Worm (Caenorhabditis elegans) whole organism, early embryonic: ENCODE measurements around the gene acl-5.
A peak's percentile ranks its signal among the peaks of the same experiment; 100 is the strongest.

Experiments used
- aly-1 ChIP-seq: sonication (generic microtip); optimal IDR thresholded peaks from 2 replicates; lab custom pipeline; 2016; ENCODE audit warnings: missing genetic modification characterization, missing compliant biosample characterization
- ama-1 ChIP-seq: fragments of 150-350 bp; optimal IDR thresholded peaks from 2 replicates; lab custom pipeline; 2014
- flt-1 ChIP-seq: fragments of 200-800 bp; sonication (Bioruptor generic); IDR thresholded peaks from 2 replicates; pipeline ENCODE4 v1.3.6; 2022; ENCODE audit warnings: missing genetic modification characterization, missing compliant biosample characterization
- hmg-4 ChIP-seq: fragments of 200-800 bp; sonication (Bioruptor generic); optimal IDR thresholded peaks from 2 replicates; lab custom pipeline; 2018; ENCODE audit warnings: mild to moderate bottlenecking, missing genetic modification characterization, missing compliant biosample characterization
- hnd-1 ChIP-seq: sonication (generic microtip); optimal IDR thresholded peaks from 2 replicates; lab custom pipeline; 2016; ENCODE audit warnings: missing genetic modification characterization, missing compliant biosample characterization
- tbx-11 ChIP-seq: fragments of 200-800 bp; sonication (Bioruptor generic); IDR thresholded peaks from 2 replicates; pipeline ENCODE4 v1.3.6; 2022; ENCODE audit warnings: missing genetic modification characterization, missing compliant biosample characterization
- tra-4 ChIP-seq: sonication (generic microtip); optimal IDR thresholded peaks from 2 replicates; lab custom pipeline; 2017; ENCODE audit warnings: missing genetic modification characterization, missing compliant biosample characterization

- TF ChIP-seq ama-1 (lab: Kevin White, UChicago) (no peak), tra-4 (no peak), aly-1 (peak; percentile 51), flt-1 (no peak), tbx-11 (GFP tag; lab: Robert Waterston, UW) (no peak), hmg-4 (GFP tag; lab: Kevin White, UChicago) (no peak), hnd-1 (tag; lab: Kevin White, UChicago) (no peak)
These were observed 9.3 kb upstream of the acl-5 start for ce11 chrX:10336592-10336991.
